Fruit fly (Drosophila melanogaster) ovary, adult (tissue): ENCODE results near the gene Drs.

ENCODE experiments used
- CG17801 ChIP-seq: fragments of 200-800 bp; optimal IDR thresholded peaks from 2 replicates; lab custom pipeline; 2019; ENCODE audit warnings: missing biosample characterization, mild to moderate bottlenecking, missing genetic modification characterization, moderate library complexity; ENCODE audit not compliant: partially characterized antibody

Drs gene

dm6 chr3L:3396056-3396455, 26.7 kb downstream of the Drs start:
- no peak for TF ChIP-seq CG17801 (GFP tag; lab: Kevin White, UChicago)

dm6 chr3L:3397309-3397821, 28.0 kb downstream of the Drs start:
- no peak for TF ChIP-seq CG17801 (GFP tag; lab: Kevin White, UChicago)

dm6 chr3L:3397849-3398248, 28.5 kb downstream of the Drs start:
- TF ChIP-seq CG17801 (GFP tag; lab: Kevin White, UChicago): no peak

dm6 chr3L:3398496-3398895, 29.1 kb downstream of the Drs start:
- no peak for TF ChIP-seq CG17801 (GFP tag; lab: Kevin White, UChicago)

- TF ChIP-seq CG17801 (GFP tag; lab: Kevin White, UChicago): no peak
These were observed 30.0 kb downstream of the Drs start for dm6 chr3L:3399249-3399922.

- TF ChIP-seq CG17801 (GFP tag; lab: Kevin White, UChicago): no peak
These were observed 30.6 kb downstream of the Drs start for dm6 chr3L:3399923-3400309.

- TF ChIP-seq CG17801 (GFP tag; lab: Kevin White, UChicago): no peak
These were observed 31.3 kb downstream of the Drs start for dm6 chr3L:3400555-3401198.

dm6 chr3L:3405592-3405991, 36.2 kb downstream of the Drs start:
- TF ChIP-seq CG17801 (GFP tag; lab: Kevin White, UChicago): no peak

- TF ChIP-seq CG17801 (GFP tag; lab: Kevin White, UChicago): no peak
These were observed 37.1 kb downstream of the Drs start for dm6 chr3L:3406307-3407061.

dm6 chr3L:3407481-3407880, 38.1 kb downstream of the Drs start:
- no peak for TF ChIP-seq CG17801 (GFP tag; lab: Kevin White, UChicago)

- TF ChIP-seq CG17801 (GFP tag; lab: Kevin White, UChicago): no peak
These were observed 38.9 kb downstream of the Drs start for dm6 chr3L:3408231-3408630.

dm6 chr3L:3408796-3409625, 39.7 kb downstream of the Drs start:
- no peak for TF ChIP-seq CG17801 (GFP tag; lab: Kevin White, UChicago)

- no peak for TF ChIP-seq CG17801 (GFP tag; lab: Kevin White, UChicago)
These were observed 40.4 kb downstream of the Drs start for dm6 chr3L:3409626-3410301.

- no peak for TF ChIP-seq CG17801 (GFP tag; lab: Kevin White, UChicago)
These were observed 41.7 kb downstream of the Drs start for dm6 chr3L:3410978-3411629.
